Fruit fly (Drosophila melanogaster) whole organism, wandering third instar larva: ENCODE data around the gene GstD3.

Experiments used
- CG9705 ChIP-seq: fragments of 200-800 bp; sonication (Bioruptor generic); optimal IDR thresholded peaks from 2 replicates; lab custom pipeline; 2018; ENCODE audit warnings: missing biosample characterization, mild to moderate bottlenecking, missing genetic modification characterization
- N ChIP-seq: fragments of >200 bp; optimal IDR thresholded peaks from 2 replicates; lab custom pipeline; 2018; ENCODE audit warnings: missing biosample characterization, missing external identifiers, missing genetic modification characterization
- OdsH ChIP-seq: fragments of 200-800 bp; sonication (Bioruptor generic); optimal IDR thresholded peaks from 2 replicates; lab custom pipeline; 2016; ENCODE audit warnings: missing biosample characterization, mild to moderate bottlenecking, missing genetic modification characterization
- Rel ChIP-seq, 2 experiments: fragments of 200-800 bp; sonication (Bioruptor generic) in 1 of 2; optimal IDR thresholded peaks; 2 replicates in 1 of 2; 3 replicates in 1 of 2; lab custom pipeline; 2016 to 2019; ENCODE audit warnings: mild to moderate bottlenecking in 2 of 2, missing biosample characterization in 2 of 2, missing genetic modification characterization in 2 of 2, moderate library complexity in 1 of 2
- Vsx2 ChIP-seq: fragments of 200-300, 225-300 bp; sonication (Bioruptor generic); optimal IDR thresholded peaks from 2 replicates; lab custom pipeline; 2018; ENCODE audit warnings: missing biosample characterization, missing genetic modification characterization; ENCODE audit not compliant: partially characterized antibody
- br ChIP-seq: fragments of 200-800 bp; sonication (Bioruptor generic); optimal IDR thresholded peaks from 2 replicates; lab custom pipeline; 2016; ENCODE audit warnings: missing biosample characterization, missing genetic modification characterization
- pan ChIP-seq: fragments of >200 bp; optimal IDR thresholded peaks from 2 replicates; lab custom pipeline; 2017

dm6 chr3R:12398620-12399247, 25.9 kb downstream of the GstD3 start, which contains the start of gene Cyp9f3:
- TF ChIP-seq Vsx2 (GFP tag; lab: Kevin White, UChicago) (peak; percentile 20), br (GFP tag; lab: Kevin White, UChicago) (no peak), N (no peak), Rel (GFP tag; optimal IDR thresholded peaks at IDR 0.05; lab: Kevin White, UChicago) (no peak), Rel (tag; optimal IDR thresholded peaks at IDR 0.05; lab: Kevin White, UChicago) (no peak), OdsH (GFP tag; lab: Kevin White, UChicago) (no peak), pan (no peak), CG9705 (GFP tag; lab: Kevin White, UChicago) (no peak)
